Worm (Caenorhabditis elegans): Measurements from ENCODE around the gene gas-1.

ce11 chrX:15629615-15630014 lies 39.4 kb upstream of the gas-1 start:
- no peak for TF ChIP-seq nhr-11 (tag; optimal IDR thresholded peaks at IDR 0.05)
- no peak for TF ChIP-seq fos-1 (tag; optimal IDR thresholded peaks at IDR 0.05)
- TF ChIP-seq nhr-12 (tag; optimal IDR thresholded peaks at IDR 0.05), result no peak
- no peak for TF ChIP-seq fkh-10 (GFP tag; optimal IDR thresholded peaks at IDR 0.05)

Data from whole organism, L3 larva.